Fruit fly (Drosophila melanogaster): Measurements from ENCODE around the gene IntS14.

DNA sequence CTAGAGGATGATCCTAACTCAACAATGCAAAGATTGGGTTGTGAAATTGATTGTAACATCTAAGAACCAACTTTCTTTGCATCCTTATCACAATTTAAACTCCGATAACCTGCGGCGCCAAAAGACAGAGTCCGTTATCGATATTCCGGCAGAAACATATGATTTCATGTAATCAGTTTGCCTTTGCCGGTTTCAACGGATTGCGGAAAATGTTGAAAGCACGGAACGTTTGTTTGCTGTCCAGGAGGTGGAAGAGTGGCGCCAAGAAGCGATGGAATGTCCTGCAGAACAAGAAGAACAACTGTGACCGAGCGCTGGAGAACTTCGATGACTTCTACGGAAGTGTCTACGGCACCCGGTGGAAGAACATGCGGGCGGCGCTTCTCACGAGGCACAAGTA, 16.6 kb upstream of the IntS14 start:
- TF ChIP-seq Mio (GFP tag; optimal IDR thresholded peaks at IDR 0.05) (no peak), ey (GFP tag; optimal IDR thresholded peaks at IDR 0.05) (no peak), foxo (GFP tag; optimal IDR thresholded peaks at IDR 0.05) (no peak), usp (GFP tag; optimal IDR thresholded peaks at IDR 0.05) (no peak), pan (optimal IDR thresholded peaks at IDR 0.05) (no peak), Myc (optimal IDR thresholded peaks at IDR 0.05) (no peak), psq (GFP tag; optimal IDR thresholded peaks at IDR 0.05) (no peak), jim (GFP tag; optimal IDR thresholded peaks at IDR 0.05) (no peak), woc (GFP tag; optimal IDR thresholded peaks at IDR 0.05) (no peak), OdsH (GFP tag; optimal IDR thresholded peaks at IDR 0.05) (no peak), br (GFP tag; optimal IDR thresholded peaks at IDR 0.05) (no peak)

All from whole organism, wandering third instar larva.